Worm (Caenorhabditis elegans): Measurements from ENCODE around the gene ser-4.
"Not testable (repeated sequence)": the region's sequence is repeated elsewhere in the genome, so short reads cannot be mapped to it uniquely, and the experiment has no call there.

ser-4 gene

ce11 chrIII:1713991-1714611, 18.8 kb downstream of the ser-4 start:
- no peak for TF ChIP-seq nhr-120 (GFP tag; IDR thresholded peaks at IDR 0.05)
- TF ChIP-seq dpl-1 (GFP tag; optimal IDR thresholded peaks at IDR 0.05): no peak
- TF ChIP-seq chd-7 (tag; optimal IDR thresholded peaks at IDR 0.05): no peak
- 0 out of 2 replicates have a peak, but pooled peaks have one; percentile 15 for TF ChIP-seq egrh-3 (GFP tag; IDR thresholded peaks at IDR 0.05)
- no peak for TF ChIP-seq lsl-1 (GFP tag; optimal IDR thresholded peaks at IDR 0.05)
- TF ChIP-seq dox-1 (GFP tag; IDR thresholded peaks at IDR 0.05): 0 out of 2 replicates have a peak, but pooled peaks have one; percentile 29

- TF ChIP-seq egl-44 (GFP tag; IDR thresholded peaks at IDR 0.05) (peak; percentile 85), rpc-1 (tag; optimal IDR thresholded peaks at IDR 0.05) (peak; percentile 6), lin-26 (GFP tag; IDR thresholded peaks at IDR 0.05) (peak; percentile 93), mcd-1 (GFP tag; IDR thresholded peaks at IDR 0.05) (peak; percentile 59), ceh-100 (GFP tag; IDR thresholded peaks at IDR 0.05) (peak; percentile 14; the same call in 1 of the 2 replicates), aptf-3 (GFP tag; IDR thresholded peaks at IDR 0.05) (peak; percentile 72; the same call in 1 of the 2 replicates), dox-1 (GFP tag; IDR thresholded peaks at IDR 0.05) (0 out of 2 replicates have a peak, but pooled peaks have one; percentile 49), ceh-91 (GFP tag; IDR thresholded peaks at IDR 0.05) (0 out of 2 replicates have a peak, but pooled peaks have one; percentile 22), madf-6 (GFP tag; IDR thresholded peaks at IDR 0.05) (peak; percentile 56), nfyb-1 (GFP tag; IDR thresholded peaks at IDR 0.05) (peak; percentile 68), bed-1 (GFP tag; IDR thresholded peaks at IDR 0.05) (0 out of 2 replicates have a peak, but pooled peaks have one; percentile 3), D2030.7 (GFP tag; IDR thresholded peaks at IDR 0.05) (peak; percentile 70), F33H1.4 (GFP tag; IDR thresholded peaks at IDR 0.05) (0 out of 2 replicates have a peak, but pooled peaks have one; percentile 13), Y95B8A.8 (GFP tag; IDR thresholded peaks at IDR 0.05) (0 out of 2 replicates have a peak, but pooled peaks have one; percentile 62), madf-3 (GFP tag; IDR thresholded peaks at IDR 0.05) (0 out of 2 replicates have a peak, but pooled peaks have one; percentile 72), ztf-25 (GFP tag; IDR thresholded peaks at IDR 0.05) (0 out of 2 replicates have a peak, but pooled peaks have one; percentile 33), ekl-4 (GFP tag; IDR thresholded peaks at IDR 0.05) (0 out of 2 replicates have a peak, but pooled peaks have one; percentile 44), hsf-1 (GFP tag; IDR thresholded peaks at IDR 0.05) (peak; percentile 43; the same call in 1 of the 2 replicates), pbrm-1 (GFP tag; IDR thresholded peaks at IDR 0.05) (0 out of 2 replicates have a peak, but pooled peaks have one; percentile 37)
- TF ChIP-seq rpc-1 (optimal IDR thresholded peaks at IDR 0.05): not testable (repeated sequence)
These were observed 25.7 kb downstream of the ser-4 start for ce11 chrIII:1707218-1707617.

- TF ChIP-seq ztf-28 (GFP tag; IDR thresholded peaks at IDR 0.05): no peak
- no peak for TF ChIP-seq F55B11.4 (tag; optimal IDR thresholded peaks at IDR 0.05; ENCODE audit: borderline replicate concordance, insufficient read depth)
- no peak for TF ChIP-seq lsl-1 (GFP tag; optimal IDR thresholded peaks at IDR 0.05)
- TF ChIP-seq dpff-1 (tag; optimal IDR thresholded peaks at IDR 0.05): no peak
- TF ChIP-seq sdz-38 (tag; optimal IDR thresholded peaks at IDR 0.05): no peak
- TF ChIP-seq ceh-91 (GFP tag; IDR thresholded peaks at IDR 0.05): no peak
- TF ChIP-seq C17E4.6 (GFP tag; IDR thresholded peaks at IDR 0.05): no peak
- TF ChIP-seq B0019.2 (GFP tag; conservative IDR thresholded peaks at IDR 0.05): no peak
- no peak for TF ChIP-seq sea-2 (GFP tag; IDR thresholded peaks at IDR 0.05)
- TF ChIP-seq hsf-1 (GFP tag; IDR thresholded peaks at IDR 0.05): no peak
- no peak for TF ChIP-seq nfya-1 (tag; optimal IDR thresholded peaks at IDR 0.05; ENCODE audit: borderline replicate concordance, insufficient read depth)
- TF ChIP-seq sptf-2 (GFP tag; optimal IDR thresholded peaks at IDR 0.05): no peak
- TF ChIP-seq snpc-1.1 (tag; optimal IDR thresholded peaks at IDR 0.05; ENCODE audit: insufficient read depth): no peak
- TF ChIP-seq Y79H2A.3 (GFP tag; conservative IDR thresholded peaks at IDR 0.05): no peak
- no peak for TF ChIP-seq snpc-4 (GFP tag; optimal IDR thresholded peaks at IDR 0.05)
- no peak for TF ChIP-seq snpc-4 (tag; optimal IDR thresholded peaks at IDR 0.05)
- no peak for TF ChIP-seq F22D6.2 (tag; optimal IDR thresholded peaks at IDR 0.05)
- no peak for TF ChIP-seq aptf-3 (GFP tag; IDR thresholded peaks at IDR 0.05)
- TF ChIP-seq K12H6.12 (tag; optimal IDR thresholded peaks at IDR 0.05): no peak
- no peak for TF ChIP-seq dpl-1 (GFP tag; optimal IDR thresholded peaks at IDR 0.05)
These were observed 27.1 kb downstream of the ser-4 start, which contains the start of the genes fbxa-13 and Y22D7AR.2 for ce11 chrIII:1705799-1706198. Gene fbxa-13 (minus strand): TSS chrIII:1705899. Gene Y22D7AR.2 (plus strand): TSS chrIII:1705946.

Measured in whole organism, young adult.